Worm (Caenorhabditis elegans): ENCODE measurements around the gene gtl-2.

Gene gtl-2

ce11 chrIV:11311484-11311883 is 38.2 kb downstream of the gtl-2 start (continued):
- no peak for TF ChIP-seq ceh-82 (tag; optimal IDR thresholded peaks at IDR 0.05)
- no peak for TF ChIP-seq hif-1 (tag; optimal IDR thresholded peaks at IDR 0.05)
- no peak for TF ChIP-seq F44E2.7 (GFP tag; IDR thresholded peaks at IDR 0.05)

ce11 chrIV:11313880-11314279 is 40.6 kb downstream of the gtl-2 start, which contains the start of gene dnj-2:
Gene dnj-2 (minus strand): TSS chrIV:11313980.
- no peak for TF ChIP-seq lim-7 (GFP tag; IDR thresholded peaks at IDR 0.05)
- TF ChIP-seq R02D3.7 (tag; optimal IDR thresholded peaks at IDR 0.05), result no peak
- no peak for TF ChIP-seq jun-1 (tag; optimal IDR thresholded peaks at IDR 0.05)
- no peak for TF ChIP-seq madf-9 (GFP tag; conservative IDR thresholded peaks at IDR 0.05)
- TF ChIP-seq snpc-4 (tag; optimal IDR thresholded peaks at IDR 0.05), result no peak
- TF ChIP-seq lin-38 (GFP tag; IDR thresholded peaks at IDR 0.05), result no peak
- TF ChIP-seq hlh-30 (tag; optimal IDR thresholded peaks at IDR 0.05; ENCODE audit: insufficient read depth), result no peak
- no peak for TF ChIP-seq zip-11 (GFP tag; IDR thresholded peaks at IDR 0.05)
- TF ChIP-seq php-3 (GFP tag; IDR thresholded peaks at IDR 0.05), result no peak
- no peak for TF ChIP-seq lin-13 (GFP tag; optimal IDR thresholded peaks at IDR 0.05)

ce11 chrIV:11314885-11315284 is 41.6 kb downstream of the gtl-2 start, which contains the start of the genes B0035.3, B0035.22 and pfd-4:
Gene B0035.3 (minus strand): TSS chrIV:11314998.
Gene B0035.22 (plus strand): TSS chrIV:11315153.
Gene pfd-4 (plus strand): TSS chrIV:11315207.
- TF ChIP-seq mdt-29 (GFP tag; IDR thresholded peaks at IDR 0.05), result no peak
- no peak for TF ChIP-seq vab-7 (GFP tag; IDR thresholded peaks at IDR 0.05)
- TF ChIP-seq ama-1 (optimal IDR thresholded peaks at IDR 0.05), result no peak
- TF ChIP-seq D1046.2 (GFP tag; IDR thresholded peaks at IDR 0.05), result no peak
- no peak for TF ChIP-seq zfp-3 (GFP tag; conservative IDR thresholded peaks at IDR 0.05)
- TF ChIP-seq ceh-62 (tag; optimal IDR thresholded peaks at IDR 0.05), result no peak
- TF ChIP-seq nhr-76 (tag; optimal IDR thresholded peaks at IDR 0.05), result no peak
- TF ChIP-seq T20F7.1 (GFP tag; optimal IDR thresholded peaks at IDR 0.05), result no peak
- no peak for TF ChIP-seq R02D3.7 (tag; optimal IDR thresholded peaks at IDR 0.05)
- no peak for TF ChIP-seq nhr-111 (GFP tag; optimal IDR thresholded peaks at IDR 0.05)
- no peak for TF ChIP-seq Y105C5A.15 (GFP tag; IDR thresholded peaks at IDR 0.05)
- TF ChIP-seq mxl-2 (GFP tag; conservative IDR thresholded peaks at IDR 0.05), result no peak
- no peak for TF ChIP-seq spr-1 (tag; optimal IDR thresholded peaks at IDR 0.05)
- TF ChIP-seq dmd-6 (GFP tag; IDR thresholded peaks at IDR 0.05), result peak; percentile 23; the same call in 1 of the 2 replicates
- peak; percentile 74 for TF ChIP-seq unc-130 (GFP tag; optimal IDR thresholded peaks at IDR 0.05)
- TF ChIP-seq hlh-30 (tag; optimal IDR thresholded peaks at IDR 0.05; ENCODE audit: insufficient read depth), result peak; percentile 32
- no peak for TF ChIP-seq zag-1 (tag; optimal IDR thresholded peaks at IDR 0.05)
- no peak for TF ChIP-seq nhr-41 (GFP tag; IDR thresholded peaks at IDR 0.05)
- no peak for TF ChIP-seq madf-5 (GFP tag; IDR thresholded peaks at IDR 0.05)
- no peak for TF ChIP-seq nhr-6 (tag; optimal IDR thresholded peaks at IDR 0.05)
- peak; percentile 29 for TF ChIP-seq rbr-2 (tag; optimal IDR thresholded peaks at IDR 0.05)
- peak; percentile 43 for TF ChIP-seq lin-38 (GFP tag; IDR thresholded peaks at IDR 0.05)
- TF ChIP-seq ZK337.2 (GFP tag; IDR thresholded peaks at IDR 0.05), result no peak
- TF ChIP-seq daf-16 (GFP tag; optimal IDR thresholded peaks at IDR 0.05), result no peak
- peak; percentile 62 for TF ChIP-seq daf-16 (tag; optimal IDR thresholded peaks at IDR 0.05)
- TF ChIP-seq F37D6.2 (tag; optimal IDR thresholded peaks at IDR 0.05), result no peak
- no peak for TF ChIP-seq gei-8 (GFP tag; optimal IDR thresholded peaks at IDR 0.05)
- no peak for TF ChIP-seq hlh-11 (tag; optimal IDR thresholded peaks at IDR 0.05)
- peak; percentile 63 for TF ChIP-seq dve-1 (tag; optimal IDR thresholded peaks at IDR 0.05; ENCODE audit: insufficient read depth)
- no peak for TF ChIP-seq egl-43 (GFP tag; IDR thresholded peaks at IDR 0.05)
- TF ChIP-seq madf-9 (GFP tag; conservative IDR thresholded peaks at IDR 0.05), result no peak
- TF ChIP-seq duxl-1 (tag; optimal IDR thresholded peaks at IDR 0.05; ENCODE audit: poor library complexity), result no peak
- TF ChIP-seq Y48G9A.11 (GFP tag; IDR thresholded peaks at IDR 0.05), result no peak
- no peak for TF ChIP-seq ces-1 (GFP tag; optimal IDR thresholded peaks at IDR 0.05)
- no peak for TF ChIP-seq daf-12 (tag; optimal IDR thresholded peaks at IDR 0.05)
- TF ChIP-seq zfp-2 (tag; optimal IDR thresholded peaks at IDR 0.05), result no peak
- no peak for TF ChIP-seq T26A8.4 (GFP tag; IDR thresholded peaks at IDR 0.05)
- TF ChIP-seq hif-1 (tag; optimal IDR thresholded peaks at IDR 0.05), result peak in 1 of 2 experiments; percentile 72
- TF ChIP-seq lin-15B (tag; optimal IDR thresholded peaks at IDR 0.05), result no peak
- no peak for TF ChIP-seq dmd-9 (GFP tag; IDR thresholded peaks at IDR 0.05)
